Worm (Caenorhabditis elegans) whole organism, midembryonic: ENCODE measurements around the gene ZC190.8.

Experiments used
- flt-1 ChIP-seq: fragments of 200-800 bp; sonication (Bioruptor generic); IDR thresholded peaks from 2 replicates; pipeline ENCODE4 v1.3.6; 2022; ENCODE audit warnings: missing genetic modification characterization, missing compliant biosample characterization
- klf-2 ChIP-seq: fragments of 200-800 bp; sonication (Bioruptor generic); conservative IDR thresholded peaks from 2 replicates; pipeline ENCODE4 v1.3.6; 2022; ENCODE audit warnings: missing genetic modification reagents, missing genetic modification characterization, missing compliant biosample characterization
- ztf-23 ChIP-seq: fragments of 200-800 bp; sonication (Bioruptor generic); IDR thresholded peaks from 2 replicates; pipeline ENCODE4 v1.3.6; 2022; ENCODE audit warnings: missing genetic modification reagents, missing genetic modification characterization, missing compliant biosample characterization

DNA sequence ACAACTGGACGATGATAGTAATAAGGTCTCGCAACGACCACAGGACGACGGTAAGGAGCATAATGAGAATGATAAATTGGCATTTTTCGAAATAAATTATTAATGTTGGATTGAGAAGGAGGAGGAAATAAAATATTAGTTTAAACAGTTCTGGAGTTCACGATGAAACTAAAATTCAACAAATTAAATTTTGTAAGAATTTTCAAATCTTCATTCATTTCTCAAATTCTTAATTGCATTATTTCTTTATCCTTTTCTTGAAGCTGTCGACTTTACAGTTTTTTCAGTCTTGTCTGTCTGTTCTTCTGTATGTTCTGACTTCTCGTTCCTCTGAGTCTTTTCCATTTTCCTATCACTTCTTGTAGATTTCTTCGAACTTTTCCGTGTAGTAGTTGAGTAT, 843 bp downstream of the ZC190.8 start, which contains the start of gene ZC190.7:
- TF ChIP-seq flt-1 (no peak), klf-2 (GFP tag; lab: Robert Waterston, UW) (no peak), ztf-23 (GFP tag; lab: Robert Waterston, UW) (no peak)
